Worm (Caenorhabditis elegans) whole organism, young adult: ENCODE data around the gene ergi-2.
A peak's percentile ranks its signal among the peaks of the same experiment; 100 is the strongest.
"Not testable (repeated sequence)": the region's sequence is repeated elsewhere in the genome, so short reads cannot be mapped to it uniquely, and the experiment has no call there.

Experiments used
- F10E7.11 ChIP-seq: sonication (generic microtip); optimal IDR thresholded peaks from 2 replicates; lab custom pipeline; 2017; ENCODE audit warnings: mild to moderate bottlenecking, missing genetic modification characterization, moderate library complexity, missing compliant biosample characterization
- F33H1.4 ChIP-seq: fragments of 200-800 bp; sonication (Bioruptor generic); IDR thresholded peaks from 2 replicates; pipeline ENCODE4 v1.3.6; 2022; ENCODE audit warnings: missing genetic modification reagents, missing genetic modification characterization, missing compliant biosample characterization
- F49E8.2 ChIP-seq: sonication (generic microtip); optimal IDR thresholded peaks from 3 replicates; lab custom pipeline; 2017; ENCODE audit warnings: missing genetic modification characterization, mild to moderate bottlenecking, missing compliant biosample characterization, antibody characterized with exemption, moderate library complexity; ENCODE audit not compliant: insufficient read depth
- Y53G8AR.9 ChIP-seq: fragments of 200-800 bp; sonication (Bioruptor generic); conservative IDR thresholded peaks from 2 replicates; pipeline ENCODE4 v1.3.6; 2022; ENCODE audit warnings: missing genetic modification reagents, missing genetic modification characterization, missing compliant biosample characterization
- Y79H2A.3 ChIP-seq: fragments of 200-800 bp; sonication (Bioruptor generic); conservative IDR thresholded peaks from 2 replicates; pipeline ENCODE4 v1.3.6; 2022; ENCODE audit warnings: missing genetic modification reagents, missing genetic modification characterization, missing compliant biosample characterization
- aptf-2 ChIP-seq: fragments of 200-800 bp; sonication (Bioruptor generic); conservative IDR thresholded peaks from 2 replicates; pipeline ENCODE4 v1.3.6; 2022; ENCODE audit warnings: missing genetic modification reagents, missing genetic modification characterization, missing compliant biosample characterization
- attf-3 ChIP-seq: fragments of 200-800 bp; sonication (Bioruptor generic); conservative IDR thresholded peaks from 2 replicates; pipeline ENCODE4 v1.3.6; 2022; ENCODE audit warnings: missing genetic modification reagents, missing genetic modification characterization, missing compliant biosample characterization
- attf-5 ChIP-seq: fragments of 200-800 bp; sonication (Bioruptor generic); optimal IDR thresholded peaks from 2 replicates; lab custom pipeline; 2018; ENCODE audit warnings: mild to moderate bottlenecking, missing genetic modification characterization, missing compliant biosample characterization
- cebp-1 ChIP-seq, 2 experiments: fragments of 200-800 bp in 1 of 2; sonication (Bioruptor generic) in 1 of 2; sonication (generic microtip) in 1 of 2; IDR thresholded peaks in 1 of 2; optimal IDR thresholded peaks in 1 of 2; 2 replicates each; pipeline versions ENCODE4 v1.3.6 to Lab custom; 2017 to 2022; ENCODE audit warnings: missing compliant biosample characterization in 2 of 2, missing genetic modification characterization in 2 of 2, mild to moderate bottlenecking in 1 of 2, missing genetic modification reagents in 1 of 2, moderate library complexity in 1 of 2
- cebp-2 ChIP-seq: fragments of 200-800 bp; sonication (Bioruptor generic); IDR thresholded peaks from 2 replicates; pipeline ENCODE4 v1.3.6; 2022; ENCODE audit warnings: missing genetic modification characterization, missing compliant biosample characterization
- ceh-100 ChIP-seq: fragments of 200-800 bp; sonication (Bioruptor generic); IDR thresholded peaks from 2 replicates; pipeline ENCODE4 v1.3.6; 2022; ENCODE audit warnings: missing genetic modification reagents, missing genetic modification characterization, missing compliant biosample characterization
- ceh-79 ChIP-seq: sonication (generic microtip); optimal IDR thresholded peaks from 2 replicates; lab custom pipeline; 2017; ENCODE audit warnings: mild to moderate bottlenecking, missing genetic modification characterization, missing compliant biosample characterization
- chd-7 ChIP-seq: sonication (generic microtip); optimal IDR thresholded peaks from 2 replicates; lab custom pipeline; 2016; ENCODE audit warnings: mild to moderate bottlenecking, missing genetic modification characterization, moderate library complexity, missing compliant biosample characterization
- efl-1 ChIP-seq: fragments of 150-350 bp; optimal IDR thresholded peaks from 2 replicates; lab custom pipeline; 2014; ENCODE audit warnings: missing biosample characterization, missing genetic modification reagents, missing genetic modification characterization
- let-607 ChIP-seq, 2 experiments: fragments of 200-800 bp in 1 of 2; sonication (Bioruptor generic) in 1 of 2; sonication (generic microtip) in 1 of 2; optimal IDR thresholded peaks; 2 replicates each; lab custom pipeline; 2016 to 2018; ENCODE audit warnings: mild to moderate bottlenecking in 2 of 2, missing compliant biosample characterization in 2 of 2, missing genetic modification characterization in 2 of 2, moderate library complexity in 2 of 2, missing genotype in 1 of 2
- madf-3 ChIP-seq: fragments of 200-800 bp; sonication (Bioruptor generic); IDR thresholded peaks from 2 replicates; pipeline ENCODE4 v1.3.6; 2022; ENCODE audit warnings: missing genetic modification reagents, missing genetic modification characterization, missing compliant biosample characterization
- madf-6 ChIP-seq: fragments of 200-800 bp; sonication (Bioruptor generic); IDR thresholded peaks from 2 replicates; pipeline ENCODE4 v1.3.6; 2022; ENCODE audit warnings: missing genetic modification reagents, missing genetic modification characterization, missing compliant biosample characterization
- madf-8 ChIP-seq: fragments of 200-800 bp; sonication (Bioruptor generic); conservative IDR thresholded peaks from 2 replicates; pipeline ENCODE4 v1.3.6; 2022; ENCODE audit warnings: missing genetic modification reagents, missing genetic modification characterization, missing compliant biosample characterization
- mcd-1 ChIP-seq: fragments of 200-800 bp; sonication (Bioruptor generic); IDR thresholded peaks from 2 replicates; pipeline ENCODE4 v1.3.6; 2022; ENCODE audit warnings: missing genetic modification reagents, missing genetic modification characterization, missing compliant biosample characterization
- mel-28 ChIP-seq: sonication (generic microtip); optimal IDR thresholded peaks from 2 replicates; lab custom pipeline; 2016; ENCODE audit warnings: borderline replicate concordance, mild to moderate bottlenecking, missing genetic modification characterization, missing compliant biosample characterization
- nfya-1 ChIP-seq: sonication (generic microtip); optimal IDR thresholded peaks from 2 replicates; lab custom pipeline; 2017; ENCODE audit warnings: antibody characterized with exemption, missing compliant biosample characterization, missing genetic modification characterization, borderline replicate concordance; ENCODE audit not compliant: insufficient read depth
- nfyb-1 ChIP-seq: fragments of 200-800 bp; sonication (Bioruptor generic); IDR thresholded peaks from 2 replicates; pipeline ENCODE4 v1.3.6; 2022; ENCODE audit warnings: missing genetic modification reagents, missing genetic modification characterization, missing compliant biosample characterization
- nhr-80 ChIP-seq: sonication (generic microtip); optimal IDR thresholded peaks from 2 replicates; lab custom pipeline; 2016; ENCODE audit warnings: missing genetic modification characterization, missing compliant biosample characterization
- pbrm-1 ChIP-seq: fragments of 200-800 bp; sonication (Bioruptor generic); IDR thresholded peaks from 2 replicates; pipeline ENCODE4 v1.3.6; 2022; ENCODE audit warnings: missing genetic modification reagents, missing genetic modification characterization, missing compliant biosample characterization
- rcor-1 ChIP-seq: fragments of 200-800 bp; sonication (Bioruptor generic); IDR thresholded peaks from 2 replicates; pipeline ENCODE4 v1.3.6; 2022; ENCODE audit warnings: missing genetic modification reagents, missing genetic modification characterization, missing compliant biosample characterization
- sea-2 ChIP-seq: fragments of 200-800 bp; sonication (Bioruptor generic); IDR thresholded peaks from 2 replicates; pipeline ENCODE4 v1.3.6; 2022; ENCODE audit warnings: missing genetic modification characterization, missing compliant biosample characterization
- snpc-4 ChIP-seq, 5 experiments: fragments of 150-350 bp in 1 of 5; sonication (generic microtip) in 4 of 5; optimal IDR thresholded peaks; 2 replicates each; lab custom pipeline; 2014 to 2018; ENCODE audit warnings: missing genetic modification characterization in 5 of 5, missing biosample characterization in 3 of 5, antibody characterized with exemption in 2 of 5, mild to moderate bottlenecking in 2 of 5, missing compliant biosample characterization in 2 of 5, missing genotype in 2 of 5, moderate library complexity in 2 of 5, missing genetic modification reagents in 1 of 5
- zfh-2 ChIP-seq: fragments of 200-800 bp; sonication (Bioruptor generic); conservative IDR thresholded peaks from 2 replicates; pipeline ENCODE4 v1.3.6; 2022; ENCODE audit warnings: missing genetic modification reagents, missing genetic modification characterization, missing compliant biosample characterization
- ztf-18 ChIP-seq: sonication (generic microtip); optimal IDR thresholded peaks from 2 replicates; lab custom pipeline; 2016; ENCODE audit warnings: missing genotype, mild to moderate bottlenecking, missing genetic modification characterization, missing compliant biosample characterization
- ztf-28 ChIP-seq: fragments of 200-800 bp; sonication (Bioruptor generic); IDR thresholded peaks from 2 replicates; pipeline ENCODE4 v1.3.6; 2022; ENCODE audit warnings: missing genetic modification reagents, missing genetic modification characterization, missing compliant biosample characterization

Gene ergi-2

DNA sequence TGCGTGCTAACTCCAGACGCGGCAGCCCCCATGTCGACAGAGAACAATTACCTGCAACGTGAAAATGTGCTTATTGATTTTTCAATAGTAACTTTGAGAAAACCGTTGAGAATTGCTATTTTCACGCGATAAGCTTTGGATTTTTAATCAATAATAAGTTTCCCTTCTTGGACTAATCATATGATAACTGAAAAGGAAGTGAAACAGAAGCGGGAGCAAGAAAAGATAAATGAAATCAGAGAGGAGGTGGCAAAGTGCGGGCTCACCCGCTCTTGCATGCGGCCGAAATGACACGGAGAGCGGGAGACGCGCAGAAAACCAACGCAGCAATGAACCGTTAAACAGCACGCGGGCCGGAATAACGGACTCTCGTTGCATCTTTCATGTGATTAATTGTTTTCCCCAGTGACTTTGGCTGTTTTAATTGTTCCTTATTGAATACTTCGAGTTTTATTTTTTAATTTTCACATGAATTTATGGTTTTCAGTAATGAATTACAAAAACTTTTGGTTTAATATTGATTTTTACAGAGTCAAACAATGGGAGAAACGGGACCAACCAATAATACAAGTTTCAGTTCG is 36.8 kb downstream of the ergi-2 start, which contains the start of the genes flwr-1 and tbc-1:
Gene flwr-1 (minus strand): TSS at position 51 of the 581 bp plus-strand sequence.
Gene tbc-1 (plus strand): TSS at position 531 of the 581 bp plus-strand sequence.
- TF ChIP-seq nhr-80 (tag; lab: Kevin White, UChicago), result peak; percentile 58
- peak; percentile 35 for TF ChIP-seq attf-5
- no peak for TF ChIP-seq pbrm-1 (GFP tag; lab: Robert Waterston, UW)
- no peak for TF ChIP-seq rcor-1 (GFP tag; lab: Robert Waterston, UW)
- TF ChIP-seq zfh-2 (GFP tag; lab: Robert Waterston, UW), result peak; percentile 36; the same call in 1 of the 2 replicates
- TF ChIP-seq let-607 (tag; optimal IDR thresholded peaks at IDR 0.05; lab: Kevin White, UChicago), result peak; percentile 90 to 92
- TF ChIP-seq attf-3, result peak; percentile 90
- TF ChIP-seq cebp-1 (GFP tag; IDR thresholded peaks at IDR 0.05; lab: Robert Waterston, UW), result no peak
- TF ChIP-seq cebp-1 (tag; optimal IDR thresholded peaks at IDR 0.05; lab: Kevin White, UChicago), result peak; percentile 38
- 0 out of 2 replicates have a peak, but pooled peaks have one; percentile 8 for TF ChIP-seq mcd-1
- TF ChIP-seq, all 124 proteins: peak for 7

ce11 chrX:14969615-14970014 is 37.5 kb downstream of the ergi-2 start:
- TF ChIP-seq chd-7 (no peak), ceh-79 (no peak), Y53G8AR.9 (0 out of 2 replicates have a peak, but pooled peaks have one; percentile 39), snpc-4 (GFP tag; optimal IDR thresholded peaks at IDR 0.05; lab: Kevin White, UChicago) (no peak), snpc-4 (tag; optimal IDR thresholded peaks at IDR 0.05; lab: Kevin White, UChicago) (no peak), ztf-18 (tag; lab: Kevin White, UChicago) (no peak), nfyb-1 (GFP tag; lab: Robert Waterston, UW) (no peak), F33H1.4 (no peak), let-607 (tag; optimal IDR thresholded peaks at IDR 0.05; lab: Kevin White, UChicago) (peak in 1 of 2 experiments; percentile 18), nhr-80 (tag; lab: Kevin White, UChicago) (peak; percentile 73), mel-28 (tag; lab: Kevin White, UChicago) (no peak), attf-5 (no peak), nfya-1 (no peak), F49E8.2 (no peak), F10E7.11 (no peak), madf-6 (no peak), madf-8 (GFP tag; lab: Robert Waterston, UW) (no peak)

- TF ChIP-seq ceh-100, ztf-28, cebp-2 (GFP tag; lab: Robert Waterston, UW): not testable (repeated sequence)
These were observed 40.6 kb downstream of the ergi-2 start, which contains the start of gene F20D1.22 for ce11 chrX:14966515-14966914. Gene F20D1.22, plus strand, starts transcription at chrX:14966815.

DNA sequence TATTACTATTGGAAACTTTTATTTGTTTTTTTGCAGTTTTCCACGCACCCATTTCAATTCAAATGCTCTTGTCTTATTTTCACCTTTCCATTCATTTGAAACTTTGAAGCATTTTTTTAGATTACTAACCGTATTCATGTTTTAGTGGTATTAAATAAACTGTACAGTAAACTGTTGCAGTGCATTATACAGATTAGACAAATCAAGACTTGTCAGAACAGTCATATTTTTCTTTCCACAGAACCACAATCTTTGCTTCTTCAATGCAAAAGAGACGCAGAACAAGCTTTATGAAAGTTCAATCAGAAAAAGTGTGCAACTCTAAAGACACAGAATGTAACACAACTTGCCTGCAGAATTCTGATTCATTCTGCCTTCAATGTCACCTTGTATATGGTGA is 41.3 kb downstream of the ergi-2 start, which contains the start of gene F45B8.5:
Gene F45B8.5 (plus strand): TSS at position 301 of the 400 bp plus-strand sequence.
- TF ChIP-seq Y79H2A.3 (GFP tag; lab: Robert Waterston, UW) (no peak), sea-2 (GFP tag; lab: Robert Waterston, UW) (no peak), madf-3 (GFP tag; lab: Robert Waterston, UW) (no peak)

ce11 chrX:14964253-14964652 is 42.9 kb downstream of the ergi-2 start, which contains the start of gene rgs-11:
Gene rgs-11, plus strand, starts transcription at chrX:14964553.
- TF ChIP-seq aptf-2 (GFP tag; lab: Robert Waterston, UW) (peak; percentile 66; the same call in 1 of the 2 replicates), efl-1 (GFP tag; lab: Kevin White, UChicago) (no peak)
- TF ChIP-seq, all 124 proteins: peak for 1
